Fruit fly (Drosophila melanogaster) whole organism, embryonic: Measurements from ENCODE around the gene CG12147.
A peak's percentile ranks its signal among the peaks of the same experiment; 100 is the strongest.

Experiments used
- Blimp-1 ChIP-seq: fragments of 200-800 bp; sonication (Bioruptor generic); optimal IDR thresholded peaks from 3 replicates; lab custom pipeline; 2018; ENCODE audit warnings: missing biosample characterization, missing genetic modification characterization, mild to moderate bottlenecking, moderate library complexity, missing genetic modification reagents
- CG1024 ChIP-seq: fragments of 200-800 bp; sonication (Bioruptor generic); IDR thresholded peaks from 2 replicates; pipeline ENCODE4 v1.3.6; 2022; ENCODE audit warnings: missing biosample characterization, missing genetic modification characterization
- CG11085 ChIP-seq: fragments of 200-800 bp; sonication (Bioruptor generic); IDR thresholded peaks from 2 replicates; pipeline ENCODE4 v1.3.6; 2022; ENCODE audit warnings: missing biosample characterization, missing genetic modification characterization
- CG11093 ChIP-seq: fragments of 200-800 bp; sonication (Bioruptor generic); IDR thresholded peaks from 3 replicates; pipeline ENCODE4 v1.3.6; 2022; ENCODE audit warnings: missing biosample characterization, missing genetic modification characterization
- CG11695 ChIP-seq: fragments of 200-800 bp; sonication (Bioruptor generic); IDR thresholded peaks from 3 replicates; pipeline ENCODE4 v1.3.6; 2022; ENCODE audit warnings: missing biosample characterization, missing genetic modification characterization
- CG12659 ChIP-seq: fragments of 200-800 bp; sonication (Bioruptor generic); optimal IDR thresholded peaks from 3 replicates; lab custom pipeline; 2017; ENCODE audit warnings: mild to moderate bottlenecking, missing biosample characterization, missing genetic modification reagents, missing genetic modification characterization
- CG14050 ChIP-seq: fragments of 200-800 bp; sonication (Bioruptor generic); IDR thresholded peaks from 3 replicates; pipeline ENCODE4 v1.3.6; 2022; ENCODE audit warnings: missing biosample characterization, missing genetic modification characterization
- CG18476 ChIP-seq: fragments of 200-800 bp; sonication (Bioruptor generic); optimal IDR thresholded peaks from 2 replicates; lab custom pipeline; 2016; ENCODE audit warnings: missing biosample characterization, mild to moderate bottlenecking, missing genetic modification characterization
- CG31365 ChIP-seq: fragments of 200-800 bp; sonication (Bioruptor generic); optimal IDR thresholded peaks from 2 replicates; lab custom pipeline; 2018; ENCODE audit warnings: missing biosample characterization, mild to moderate bottlenecking, missing genetic modification characterization
- CG31388 ChIP-seq: fragments of 200-800 bp; sonication (Bioruptor generic); optimal IDR thresholded peaks from 2 replicates; lab custom pipeline; 2016; ENCODE audit warnings: missing biosample characterization, missing genetic modification characterization
- CG33213 ChIP-seq: fragments of 200-800 bp; sonication (Bioruptor generic); optimal IDR thresholded peaks from 3 replicates; lab custom pipeline; 2016; ENCODE audit warnings: missing biosample characterization, missing genetic modification characterization
- CG3726 ChIP-seq: fragments of 200-800 bp; sonication (Bioruptor generic); IDR thresholded peaks from 3 replicates; pipeline ENCODE4, ENCODE4 v1.3.6; 2022; ENCODE audit warnings: missing biosample characterization, missing genetic modification characterization
- CG3847 ChIP-seq: fragments of 200-800 bp; sonication (Bioruptor generic); IDR thresholded peaks from 2 replicates; pipeline ENCODE4 v1.3.6; 2022; ENCODE audit warnings: missing biosample characterization, missing genetic modification characterization
- CG4707 ChIP-seq: fragments of 200-800 bp; sonication (Bioruptor generic); optimal IDR thresholded peaks from 2 replicates; lab custom pipeline; 2018; ENCODE audit warnings: missing biosample characterization, mild to moderate bottlenecking, missing genetic modification characterization, moderate library complexity
- CG6791 ChIP-seq: fragments of 200-800 bp; sonication (Bioruptor generic); IDR thresholded peaks from 3 replicates; pipeline ENCODE4 v1.3.6; 2022; ENCODE audit warnings: missing biosample characterization, missing genetic modification characterization; ENCODE audit not compliant: partially characterized antibody
- CG6854 ChIP-seq: fragments of 200-800 bp; sonication (Bioruptor generic); optimal IDR thresholded peaks from 3 replicates; lab custom pipeline; 2017; ENCODE audit warnings: missing biosample characterization, mild to moderate bottlenecking, missing genetic modification characterization
- CG8388 ChIP-seq: fragments of 200-800 bp; sonication (Bioruptor generic); optimal IDR thresholded peaks from 2 replicates; lab custom pipeline; 2019; ENCODE audit warnings: missing biosample characterization, mild to moderate bottlenecking, missing genetic modification characterization, moderate library complexity
- CG8944 ChIP-seq: fragments of 200-800 bp; sonication (Bioruptor generic); optimal IDR thresholded peaks from 3 replicates; lab custom pipeline; 2016; ENCODE audit warnings: missing biosample characterization, missing genetic modification characterization
- CTCF ChIP-seq: fragments of 200-800 bp; sonication (Bioruptor generic); optimal IDR thresholded peaks from 2 replicates; lab custom pipeline; 2017; ENCODE audit warnings: missing biosample characterization, mild to moderate bottlenecking, missing genetic modification characterization, moderate library complexity
- CrebB ChIP-seq: fragments of 200-800 bp; sonication (Bioruptor generic); optimal IDR thresholded peaks from 3 replicates; lab custom pipeline; 2018; ENCODE audit warnings: missing biosample characterization, mild to moderate bottlenecking, missing genetic modification characterization
- Dll ChIP-seq: fragments of 200-800 bp; sonication (Bioruptor generic); IDR thresholded peaks from 4 replicates; pipeline ENCODE4 v1.3.6; 2022; ENCODE audit warnings: missing biosample characterization, missing genetic modification characterization; ENCODE audit not compliant: partially characterized antibody
- Dp ChIP-seq: fragments of 200-800 bp; sonication (Bioruptor generic); optimal IDR thresholded peaks from 2 replicates; lab custom pipeline; 2018; ENCODE audit warnings: missing biosample characterization, mild to moderate bottlenecking, missing genetic modification characterization, moderate library complexity
- Ets97D ChIP-seq: fragments of 200-800 bp; sonication (Bioruptor generic); optimal IDR thresholded peaks from 3 replicates; lab custom pipeline; 2016; ENCODE audit warnings: missing biosample characterization, missing genetic modification characterization
- Hmr ChIP-seq: fragments of 200-800 bp; sonication (Bioruptor generic); optimal IDR thresholded peaks from 3 replicates; lab custom pipeline; 2017; ENCODE audit warnings: mild to moderate bottlenecking, missing biosample characterization, missing genetic modification reagents, missing genetic modification characterization
- Hmx ChIP-seq: fragments of 200-800 bp; sonication (Bioruptor generic); optimal IDR thresholded peaks from 2 replicates; lab custom pipeline; 2016; ENCODE audit warnings: missing biosample characterization, missing genetic modification characterization
- Kr ChIP-seq: fragments of 200-800 bp; sonication (Bioruptor generic); optimal IDR thresholded peaks from 2 replicates; lab custom pipeline; 2017; ENCODE audit warnings: missing biosample characterization, mild to moderate bottlenecking, missing genetic modification characterization
- Lhr ChIP-seq: fragments of 200-800 bp; sonication (Bioruptor generic); optimal IDR thresholded peaks from 3 replicates; lab custom pipeline; 2017; ENCODE audit warnings: mild to moderate bottlenecking, missing biosample characterization, missing genetic modification reagents, missing genetic modification characterization
- Sox100B ChIP-seq: fragments of 200-800 bp; sonication (Bioruptor generic); optimal IDR thresholded peaks from 3 replicates; lab custom pipeline; 2018; ENCODE audit warnings: missing biosample characterization, mild to moderate bottlenecking, missing genetic modification characterization
- Sry-δ ChIP-seq: fragments of 200-800 bp; sonication (Bioruptor generic); optimal IDR thresholded peaks from 2 replicates; lab custom pipeline; 2016; ENCODE audit warnings: missing biosample characterization, missing genetic modification characterization
- Xrp1 ChIP-seq: fragments of 200-800 bp; sonication (Bioruptor generic); IDR thresholded peaks from 2 replicates; pipeline ENCODE4 v1.3.6; 2022; ENCODE audit warnings: missing biosample characterization, missing genetic modification characterization
- YL-1 ChIP-seq: fragments of 200-800 bp; sonication (Bioruptor generic); optimal IDR thresholded peaks from 3 replicates; lab custom pipeline; 2017; ENCODE audit warnings: missing biosample characterization, mild to moderate bottlenecking, missing genetic modification characterization
- ara ChIP-seq: fragments of 200-800 bp; sonication (Bioruptor generic); IDR thresholded peaks from 2 replicates; pipeline ENCODE4 v1.3.6; 2022; ENCODE audit warnings: missing biosample characterization, missing genetic modification characterization
- bbx ChIP-seq: fragments of 200-800 bp; sonication (Bioruptor generic); IDR thresholded peaks from 2 replicates; pipeline ENCODE4 v1.3.6; 2022; ENCODE audit warnings: missing biosample characterization, missing genetic modification characterization; ENCODE audit not compliant: partially characterized antibody
- danr ChIP-seq: fragments of 200-800 bp; sonication (Bioruptor generic); IDR thresholded peaks from 2 replicates; pipeline ENCODE4 v1.3.6; 2022; ENCODE audit warnings: missing biosample characterization, missing genetic modification characterization
- dmrt99B ChIP-seq: fragments of 200-800 bp; sonication (Bioruptor generic); optimal IDR thresholded peaks from 2 replicates; lab custom pipeline; 2018; ENCODE audit warnings: missing biosample characterization, mild to moderate bottlenecking, missing genetic modification characterization, moderate library complexity
- dpn ChIP-seq, 2 experiments: fragments of 200-800 bp; sonication (Bioruptor generic); optimal IDR thresholded peaks; 3 replicates each; lab custom pipeline; 2016; ENCODE audit warnings: missing biosample characterization in 2 of 2, missing genetic modification characterization in 2 of 2
- fd96Cb ChIP-seq: fragments of 200-800 bp; sonication (Bioruptor generic); optimal IDR thresholded peaks from 2 replicates; lab custom pipeline; 2018; ENCODE audit warnings: missing biosample characterization, mild to moderate bottlenecking, missing genetic modification characterization, moderate library complexity
- gcm2 ChIP-seq: fragments of 200-800 bp; sonication (Bioruptor generic); optimal IDR thresholded peaks from 2 replicates; lab custom pipeline; 2016; ENCODE audit warnings: missing biosample characterization, missing genetic modification characterization
- gro ChIP-seq: fragments of 200-800 bp; sonication (Bioruptor generic); optimal IDR thresholded peaks from 2 replicates; lab custom pipeline; 2016; ENCODE audit warnings: missing biosample characterization, missing genetic modification characterization
- gsb ChIP-seq: fragments of 200-800 bp; sonication (Bioruptor generic); IDR thresholded peaks from 2 replicates; pipeline ENCODE4 v1.3.6; 2022; ENCODE audit warnings: missing biosample characterization, missing genetic modification characterization
- jumu ChIP-seq: fragments of 200-800 bp; sonication (Bioruptor generic); optimal IDR thresholded peaks from 3 replicates; lab custom pipeline; 2016; ENCODE audit warnings: missing biosample characterization, missing genetic modification characterization
- lilli ChIP-seq: fragments of 200-800 bp; sonication (Bioruptor generic); optimal IDR thresholded peaks from 3 replicates; lab custom pipeline; 2016; ENCODE audit warnings: missing biosample characterization, missing genetic modification characterization
- lmd ChIP-seq: fragments of 200-800 bp; sonication (Bioruptor generic); IDR thresholded peaks from 2 replicates; pipeline ENCODE4 v1.3.6; 2022; ENCODE audit warnings: missing biosample characterization, missing genetic modification characterization
- oc ChIP-seq: fragments of 200-800 bp; sonication (Bioruptor generic); optimal IDR thresholded peaks from 2 replicates; lab custom pipeline; 2018; ENCODE audit warnings: missing biosample characterization, mild to moderate bottlenecking, missing genetic modification characterization, moderate library complexity
- phol ChIP-seq: fragments of 200-800 bp; sonication (Bioruptor generic); optimal IDR thresholded peaks from 3 replicates; lab custom pipeline; 2018; ENCODE audit warnings: missing biosample characterization, mild to moderate bottlenecking, missing genetic modification characterization, moderate library complexity
- pita ChIP-seq: fragments of 200-800 bp; sonication (Bioruptor generic); optimal IDR thresholded peaks from 2 replicates; lab custom pipeline; 2017; ENCODE audit warnings: missing biosample characterization, mild to moderate bottlenecking, missing genetic modification characterization
- sc ChIP-seq, 3 experiments: fragments of >200 bp in 2 of 3; fragments of 200-800 bp in 1 of 3; sonication (Bioruptor generic) in 1 of 3; optimal IDR thresholded peaks; 2 replicates in 2 of 3; 3 replicates in 1 of 3; lab custom pipeline; 2017; ENCODE audit warnings: mild to moderate bottlenecking in 1 of 3, missing biosample characterization in 1 of 3, missing genetic modification characterization in 1 of 3, missing genetic modification reagents in 1 of 3
- slou ChIP-seq: fragments of 200-800 bp; sonication (Bioruptor generic); optimal IDR thresholded peaks from 3 replicates; lab custom pipeline; 2016; ENCODE audit warnings: missing biosample characterization, missing genetic modification characterization
- toy ChIP-seq: fragments of 200-800 bp; sonication (Bioruptor generic); IDR thresholded peaks from 2 replicates; pipeline ENCODE4 v1.3.6; 2022; ENCODE audit warnings: missing biosample characterization, missing genetic modification characterization
- twi ChIP-seq: fragments of 200-800 bp; optimal IDR thresholded peaks from 2 replicates; lab custom pipeline; 2019; ENCODE audit warnings: missing biosample characterization, mild to moderate bottlenecking, missing genetic modification characterization, moderate library complexity
- z ChIP-seq: fragments of 200-800 bp; sonication (Bioruptor generic); IDR thresholded peaks from 3 replicates; pipeline ENCODE4 v1.3.6; 2022; ENCODE audit warnings: missing biosample characterization, missing genetic modification characterization
- zen ChIP-seq: fragments of 200-800 bp; sonication (Bioruptor generic); optimal IDR thresholded peaks from 3 replicates; lab custom pipeline; 2018; ENCODE audit warnings: missing biosample characterization, mild to moderate bottlenecking, missing genetic modification characterization, moderate library complexity

CG12147 gene

DNA sequence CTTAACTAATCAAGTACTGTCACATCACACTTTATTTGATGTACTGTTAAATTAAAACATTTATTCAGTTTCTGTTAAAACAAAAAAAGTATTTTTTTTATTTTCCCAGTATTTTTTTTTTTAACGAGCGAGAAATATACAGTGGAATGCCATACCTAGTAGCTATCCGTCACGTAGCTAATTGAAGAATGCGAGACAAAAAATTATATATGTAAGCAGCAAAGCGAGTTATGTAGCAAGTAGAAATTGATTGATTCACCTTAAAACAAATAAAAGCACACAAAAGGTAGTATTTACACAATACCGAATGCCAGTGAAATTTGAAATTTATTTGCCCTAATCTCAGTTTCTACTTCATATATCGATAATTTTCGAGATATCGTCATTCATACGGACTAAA, 11.7 kb upstream of the CG12147 start (continued):
- TF ChIP-seq CG8388 (GFP tag; lab: Kevin White, UChicago) (no peak), Kr (GFP tag; lab: Kevin White, UChicago) (no peak), CG1024 (GFP tag; lab: Robert Waterston, UW) (no peak), CG6791 (GFP tag; lab: Robert Waterston, UW) (peak; percentile 54; the same call in 2 of the 3 replicates), z (no peak), zen (tag; lab: Kevin White, UChicago) (peak; percentile 87), Hmr (GFP tag; lab: Kevin White, UChicago) (no peak), Hmx (no peak), jumu (GFP tag; lab: Kevin White, UChicago) (no peak), slou (GFP tag; lab: Kevin White, UChicago) (no peak), CG4707 (GFP tag; lab: Kevin White, UChicago) (no peak), dmrt99B (tag; lab: Kevin White, UChicago) (no peak), gro (GFP tag; lab: Kevin White, UChicago) (no peak), twi (tag; lab: Kevin White, UChicago) (no peak), Ets97D (GFP tag; lab: Kevin White, UChicago) (peak; percentile 71), Blimp-1 (GFP tag; lab: Kevin White, UChicago) (no peak), CG3847 (GFP tag; lab: Robert Waterston, UW) (no peak), CG11695 (GFP tag; lab: Robert Waterston, UW) (no peak), lmd (no peak), ara (GFP tag; lab: Robert Waterston, UW) (no peak), phol (tag; lab: Kevin White, UChicago) (no peak), CG31365 (no peak), gsb (GFP tag; lab: Robert Waterston, UW) (no peak), CG11085 (GFP tag; lab: Robert Waterston, UW) (no peak), CTCF (GFP tag; lab: Kevin White, UChicago) (peak; percentile 12), pita (GFP tag; lab: Kevin White, UChicago) (no peak), CG14050 (GFP tag; lab: Robert Waterston, UW) (no peak), dpn (GFP tag; optimal IDR thresholded peaks at IDR 0.05; lab: Kevin White, UChicago) (no peak), CG31388 (no peak), Dp (peak; percentile 30), oc (no peak), CG33213 (GFP tag; lab: Kevin White, UChicago) (peak; percentile 35), CG6854 (GFP tag; lab: Kevin White, UChicago) (no peak), danr (GFP tag; lab: Robert Waterston, UW) (no peak), Lhr (GFP tag; lab: Kevin White, UChicago) (peak; percentile 28), sc (optimal IDR thresholded peaks at IDR 0.05; lab: Kevin White, UChicago) (no peak), sc (GFP tag; optimal IDR thresholded peaks at IDR 0.05; lab: Kevin White, UChicago) (no peak), YL-1 (GFP tag; lab: Kevin White, UChicago) (no peak), CG3726 (GFP tag; lab: Robert Waterston, UW) (no peak), Xrp1 (GFP tag; lab: Robert Waterston, UW) (no peak), Sry-δ (GFP tag; lab: Kevin White, UChicago) (peak; percentile 32), bbx (GFP tag; lab: Robert Waterston, UW) (peak; percentile 33; the same call in 1 of the 2 replicates), Dll (GFP tag; lab: Robert Waterston, UW) (0 out of 4 replicates have a peak, but pooled peaks have one; percentile 30), CG18476 (GFP tag; lab: Kevin White, UChicago) (no peak), CG11093 (no peak), Sox100B (GFP tag; lab: Kevin White, UChicago) (no peak), gcm2 (GFP tag; lab: Kevin White, UChicago) (no peak), lilli (no peak), fd96Cb (no peak), toy (no peak), CG8944 (no peak), CG12659 (peak; percentile 32), CrebB (tag; lab: Kevin White, UChicago) (no peak)
